Worm (Caenorhabditis elegans): ENCODE data around the gene rsp-2.

The rsp-2 gene

ce11 chrII:11484600-11484999, 31.8 kb upstream of the rsp-2 start (continued):
- TF ChIP-seq alr-1 (tag; optimal IDR thresholded peaks at IDR 0.05; ENCODE audit: borderline replicate concordance), result no peak
- TF ChIP-seq lin-35 (GFP tag; optimal IDR thresholded peaks at IDR 0.05), result peak; percentile 69 to 84
- TF ChIP-seq nhr-76 (tag; optimal IDR thresholded peaks at IDR 0.05), result no peak
- no peak for TF ChIP-seq ama-1 (optimal IDR thresholded peaks at IDR 0.05)
- TF ChIP-seq snu-23 (GFP tag; optimal IDR thresholded peaks at IDR 0.05), result peak; percentile 85
- TF ChIP-seq unc-98 (GFP tag; IDR thresholded peaks at IDR 0.05), result no peak
- TF ChIP-seq egl-13 (tag; optimal IDR thresholded peaks at IDR 0.05), result peak; percentile 19
- TF ChIP-seq nhr-28 (tag; optimal IDR thresholded peaks at IDR 0.05), result no peak
- TF ChIP-seq fkh-10 (GFP tag; optimal IDR thresholded peaks at IDR 0.05), result peak; percentile 40
- peak; percentile 53 for TF ChIP-seq xbp-1 (tag; optimal IDR thresholded peaks at IDR 0.05)
- no peak for TF ChIP-seq lin-14 (GFP tag; optimal IDR thresholded peaks at IDR 0.05)
- TF ChIP-seq blmp-1 (tag; optimal IDR thresholded peaks at IDR 0.05), result no peak
- peak in 1 of 2 experiments; percentile 25 for TF ChIP-seq egl-27 (tag; optimal IDR thresholded peaks at IDR 0.05)
- no peak for TF ChIP-seq hpl-2 (GFP tag; optimal IDR thresholded peaks at IDR 0.05)
- TF ChIP-seq swsn-7 (tag; optimal IDR thresholded peaks at IDR 0.05), result peak; percentile 70
- peak; percentile 50 for TF ChIP-seq elt-2 (tag; optimal IDR thresholded peaks at IDR 0.05)
- TF ChIP-seq unc-62 (GFP tag; optimal IDR thresholded peaks at IDR 0.05), result no peak
- peak; percentile 54 to 62 for TF ChIP-seq efl-1 (optimal IDR thresholded peaks at IDR 0.05)
- peak; percentile 50 to 96 for TF ChIP-seq efl-1 (GFP tag; optimal IDR thresholded peaks at IDR 0.05 in 1 of 2)
- peak; percentile 68 for TF ChIP-seq nhr-20 (tag; optimal IDR thresholded peaks at IDR 0.05)
- peak in 2 of 6 experiments; percentile 34 to 51 for TF ChIP-seq elt-3 (tag; optimal IDR thresholded peaks at IDR 0.05)
- no peak for TF ChIP-seq mab-9 (GFP tag; IDR thresholded peaks at IDR 0.05)
- TF ChIP-seq skn-1 (tag; optimal IDR thresholded peaks at IDR 0.05), result peak; percentile 41
- peak; percentile 60 for TF ChIP-seq ceh-88 (GFP tag; IDR thresholded peaks at IDR 0.05)
- no peak for TF ChIP-seq ets-5 (GFP tag; IDR thresholded peaks at IDR 0.05)
- TF ChIP-seq unc-130 (tag; optimal IDR thresholded peaks at IDR 0.05), result peak; percentile 73
- TF ChIP-seq tbx-2 (tag; optimal IDR thresholded peaks at IDR 0.05), result peak; percentile 54
- TF ChIP-seq pax-3 (tag; optimal IDR thresholded peaks at IDR 0.05), result no peak
- peak; percentile 38 to 87 (median 46) for TF ChIP-seq ceh-82 (tag; optimal IDR thresholded peaks at IDR 0.05)
- no peak for TF ChIP-seq nhr-11 (tag; optimal IDR thresholded peaks at IDR 0.05)
- no peak for TF ChIP-seq hlh-4 (tag; optimal IDR thresholded peaks at IDR 0.05)
- TF ChIP-seq unc-30 (tag; optimal IDR thresholded peaks at IDR 0.05), result no peak
- peak in 1 of 2 experiments; percentile 52 for TF ChIP-seq ztf-11 (tag; optimal IDR thresholded peaks at IDR 0.05)
- no peak for TF ChIP-seq mef-2 (tag; optimal IDR thresholded peaks at IDR 0.05)
- TF ChIP-seq ceh-8 (GFP tag; optimal IDR thresholded peaks at IDR 0.05), result no peak
- peak; percentile 72 to 91 for TF ChIP-seq lsy-2 (tag; optimal IDR thresholded peaks at IDR 0.05)
- peak; percentile 83 for TF ChIP-seq C16A3.4 (tag; optimal IDR thresholded peaks at IDR 0.05)
- no peak for TF ChIP-seq zag-1 (tag; optimal IDR thresholded peaks at IDR 0.05)

ce11 chrII:11479076-11479475, 26.3 kb upstream of the rsp-2 start, which contains the start of gene W02B12.12:
TSS of gene W02B12.12 (minus strand) at chrII:11479176.
- no peak for TF ChIP-seq fkh-10 (GFP tag; optimal IDR thresholded peaks at IDR 0.05)
- TF ChIP-seq Y116A8C.19 (tag; optimal IDR thresholded peaks at IDR 0.05; ENCODE audit: borderline replicate concordance), result no peak
- no peak for TF ChIP-seq pqm-1 (tag; optimal IDR thresholded peaks at IDR 0.05)
- no peak for TF ChIP-seq hpl-2 (GFP tag; optimal IDR thresholded peaks at IDR 0.05)
- no peak for TF ChIP-seq unc-130 (tag; optimal IDR thresholded peaks at IDR 0.05)
- TF ChIP-seq nhr-85 (tag), result no peak
- no peak for TF ChIP-seq ceh-90 (tag; optimal IDR thresholded peaks at IDR 0.05)
- no peak for TF ChIP-seq fkh-8 (tag; optimal IDR thresholded peaks at IDR 0.05)
